Fruit fly (Drosophila melanogaster): ENCODE results near the gene CG12111.
A peak's percentile ranks its signal among the peaks of the same experiment; 100 is the strongest.

Gene CG12111

DNA sequence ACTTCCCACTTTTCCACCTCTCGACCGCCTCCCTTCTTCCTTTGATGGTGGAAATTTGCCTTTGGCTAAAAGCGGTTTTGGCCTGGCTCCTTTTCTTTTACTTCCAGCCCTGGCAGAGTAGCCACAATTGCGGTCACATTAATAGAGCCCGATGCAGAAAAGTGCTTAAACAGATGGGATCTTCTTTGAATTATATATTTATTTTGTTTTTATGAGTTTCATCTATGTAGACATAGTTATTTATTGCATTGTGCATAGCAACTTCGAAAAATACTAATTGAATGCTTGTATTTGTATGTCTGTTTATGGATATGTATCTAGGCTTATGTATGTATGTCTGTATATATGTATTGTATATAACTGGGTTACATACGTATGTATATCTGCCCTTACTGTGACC, 28.8 kb downstream of the CG12111 start (continued):
- TF ChIP-seq chinmo (GFP tag; IDR thresholded peaks at IDR 0.05; ENCODE audit: partially characterized antibody): no peak
- peak; percentile 71 for TF ChIP-seq unpg (GFP tag; optimal IDR thresholded peaks at IDR 0.05)
- peak; percentile 61 for TF ChIP-seq CoRest (tag; optimal IDR thresholded peaks at IDR 0.05)
- TF ChIP-seq CG11247 (GFP tag; IDR thresholded peaks at IDR 0.05): peak; percentile 36; the same call in 1 of the 2 replicates
- peak; percentile 67; the same call in 2 of the 3 replicates for TF ChIP-seq row (GFP tag; IDR thresholded peaks at IDR 0.05)
- peak; percentile 36 for TF ChIP-seq Ssrp (tag; optimal IDR thresholded peaks at IDR 0.05)
- peak; percentile 56 for TF ChIP-seq CG10366 (GFP tag; IDR thresholded peaks at IDR 0.05)
- 0 out of 3 replicates have a peak, but pooled peaks have one; percentile 24 for TF ChIP-seq Dbx (GFP tag; IDR thresholded peaks at IDR 0.05)
- peak; percentile 66 for TF ChIP-seq CG17359 (tag; optimal IDR thresholded peaks at IDR 0.05)
- TF ChIP-seq Hr3 (GFP tag; optimal IDR thresholded peaks at IDR 0.05): peak; percentile 27
- TF ChIP-seq CG10209 (GFP tag; optimal IDR thresholded peaks at IDR 0.05): peak; percentile 50
- peak; percentile 77 for TF ChIP-seq CG7839 (tag; optimal IDR thresholded peaks at IDR 0.05)
- TF ChIP-seq CG17802 (tag; optimal IDR thresholded peaks at IDR 0.05): no peak
- no peak; the same call in 1 of the 2 replicates for TF ChIP-seq CG6272 (GFP tag; IDR thresholded peaks at IDR 0.05)
- peak; percentile 51 for TF ChIP-seq CG6683 (GFP tag; optimal IDR thresholded peaks at IDR 0.05)
- TF ChIP-seq scrt (GFP tag; optimal IDR thresholded peaks at IDR 0.05): peak; percentile 67
- peak; percentile 46; the same call in 1 of the 2 replicates for TF ChIP-seq E2f2 (GFP tag; IDR thresholded peaks at IDR 0.05)
- peak; percentile 0 for TF ChIP-seq sqz (GFP tag; optimal IDR thresholded peaks at IDR 0.05)
- TF ChIP-seq NK7.1 (GFP tag; optimal IDR thresholded peaks at IDR 0.05): no peak
- peak; percentile 76 for TF ChIP-seq grau (tag; optimal IDR thresholded peaks at IDR 0.05)
- peak; percentile 18 for TF ChIP-seq CG13624 (GFP tag; optimal IDR thresholded peaks at IDR 0.05)
- TF ChIP-seq wek (GFP tag; optimal IDR thresholded peaks at IDR 0.05): no peak
- TF ChIP-seq ind (GFP tag; optimal IDR thresholded peaks at IDR 0.05): peak; percentile 41
- TF ChIP-seq nmo (GFP tag; optimal IDR thresholded peaks at IDR 0.05): peak; percentile 16
- peak; percentile 41; the same call in 1 of the 2 replicates for TF ChIP-seq CG6689 (GFP tag; IDR thresholded peaks at IDR 0.05)
- peak; percentile 49; the same call in 1 of the 3 replicates for TF ChIP-seq ci (GFP tag; IDR thresholded peaks at IDR 0.05)
- TF ChIP-seq wdn (GFP tag; IDR thresholded peaks at IDR 0.05): peak; percentile 53; the same call in 1 of the 2 replicates
- TF ChIP-seq CG15696 (tag; optimal IDR thresholded peaks at IDR 0.05): no peak
- peak; percentile 1 for TF ChIP-seq Camta (GFP tag; optimal IDR thresholded peaks at IDR 0.05)
- peak; percentile 39 for TF ChIP-seq Deaf1 (tag; optimal IDR thresholded peaks at IDR 0.05)
- TF ChIP-seq H15 (GFP tag; IDR thresholded peaks at IDR 0.05): 0 out of 3 replicates have a peak, but pooled peaks have one; percentile 27
- peak; percentile 62 for TF ChIP-seq CG32532 (GFP tag; IDR thresholded peaks at IDR 0.05)
- TF ChIP-seq hkb (optimal IDR thresholded peaks at IDR 0.05): no peak
- peak; percentile 74 for TF ChIP-seq hkb (GFP tag; IDR thresholded peaks at IDR 0.05)
- TF ChIP-seq CG5953 (GFP tag; IDR thresholded peaks at IDR 0.05): 0 out of 2 replicates have a peak, but pooled peaks have one; percentile 37
- TF ChIP-seq onecut (GFP tag; IDR thresholded peaks at IDR 0.05): peak; percentile 40; the same call in 1 of the 2 replicates
- no peak for TF ChIP-seq Stat92E (GFP tag; optimal IDR thresholded peaks at IDR 0.05)
- TF ChIP-seq fd102C (GFP tag; optimal IDR thresholded peaks at IDR 0.05): no peak
- TF ChIP-seq CrebB (tag; optimal IDR thresholded peaks at IDR 0.05): peak; percentile 31
- no peak for TF ChIP-seq CG15073 (GFP tag; optimal IDR thresholded peaks at IDR 0.05)
- peak; percentile 18 for TF ChIP-seq run (tag; optimal IDR thresholded peaks at IDR 0.05)
- TF ChIP-seq CG9215 (GFP tag; IDR thresholded peaks at IDR 0.05): 0 out of 2 replicates have a peak, but pooled peaks have one; percentile 30
- peak; percentile 1 to 29 for TF ChIP-seq Pdp1 (GFP tag; optimal IDR thresholded peaks at IDR 0.05)
- TF ChIP-seq NC2α (GFP tag; optimal IDR thresholded peaks at IDR 0.05): no peak
- 0 out of 2 replicates have a peak, but pooled peaks have one; percentile 14 for TF ChIP-seq al (GFP tag; IDR thresholded peaks at IDR 0.05)
- peak; percentile 60 for TF ChIP-seq CG6813 (GFP tag; optimal IDR thresholded peaks at IDR 0.05)
- peak; percentile 10 for TF ChIP-seq pum (GFP tag; optimal IDR thresholded peaks at IDR 0.05)
- peak; percentile 64 for TF ChIP-seq Hand (GFP tag; optimal IDR thresholded peaks at IDR 0.05)
- TF ChIP-seq gro (GFP tag; optimal IDR thresholded peaks at IDR 0.05): peak; percentile 42
- TF ChIP-seq CG11456 (GFP tag; IDR thresholded peaks at IDR 0.05): 0 out of 3 replicates have a peak, but pooled peaks have one; percentile 63

All from whole organism, embryonic.